Worm (Caenorhabditis elegans) whole organism, L3 larva: ENCODE measurements around the gene par-3.

Source experiments
- R02D3.7 ChIP-seq: fragments of 150-350 bp; optimal IDR thresholded peaks from 2 replicates; lab custom pipeline; 2014; ENCODE audit warnings: missing biosample characterization, missing genetic modification characterization
- ZK546.5 ChIP-seq: sonication (generic microtip); optimal IDR thresholded peaks from 2 replicates; lab custom pipeline; 2017; ENCODE audit warnings: missing biosample characterization, missing genetic modification characterization
- aly-2 ChIP-seq: fragments of 150-350 bp; optimal IDR thresholded peaks from 2 replicates; lab custom pipeline; 2014; ENCODE audit warnings: missing biosample characterization, missing genetic modification characterization
- ama-1 ChIP-seq: fragments of 150-350 bp; optimal IDR thresholded peaks from 2 replicates; lab custom pipeline; 2018
- ceh-16 ChIP-seq: sonication (generic microtip); optimal IDR thresholded peaks from 2 replicates; lab custom pipeline; 2017; ENCODE audit warnings: missing biosample characterization, missing genetic modification characterization
- ceh-28 ChIP-seq: fragments of 150-350 bp; optimal IDR thresholded peaks from 2 replicates; lab custom pipeline; 2014; ENCODE audit warnings: missing biosample characterization, missing genetic modification reagents, missing genetic modification characterization
- ceh-82 ChIP-seq: fragments of 150-350 bp; optimal IDR thresholded peaks from 2 replicates; lab custom pipeline; 2014; ENCODE audit warnings: missing biosample characterization, missing genetic modification characterization
- ceh-9 ChIP-seq: sonication (generic microtip); optimal IDR thresholded peaks from 2 replicates; lab custom pipeline; 2018; ENCODE audit warnings: missing biosample characterization, missing genetic modification characterization
- daf-12 ChIP-seq: fragments of 150-350 bp; optimal IDR thresholded peaks from 2 replicates; lab custom pipeline; 2014; ENCODE audit warnings: missing biosample characterization, missing genetic modification reagents, missing genetic modification characterization
- egl-27 ChIP-seq: sonication (generic microtip); optimal IDR thresholded peaks from 4 replicates; lab custom pipeline; 2017; ENCODE audit warnings: missing biosample characterization, missing genetic modification reagents, missing genetic modification characterization
- egl-5 ChIP-seq: fragments of 150-350 bp; optimal IDR thresholded peaks from 2 replicates; lab custom pipeline; 2017; ENCODE audit warnings: missing biosample characterization, missing genetic modification reagents, missing genetic modification characterization, inconsistent platforms
- elt-2 ChIP-seq: sonication (generic microtip); optimal IDR thresholded peaks from 2 replicates; lab custom pipeline; 2016; ENCODE audit warnings: missing genetic modification reagents, mild to moderate bottlenecking, missing genetic modification characterization, missing compliant biosample characterization
- elt-3 ChIP-seq, 3 experiments: fragments of 150-350 bp in 1 of 3; sonication (generic microtip) in 2 of 3; optimal IDR thresholded peaks; 2 replicates in 2 of 3; 4 replicates in 1 of 3; lab custom pipeline; 2014 to 2017; ENCODE audit warnings: missing biosample characterization in 3 of 3, missing genetic modification characterization in 3 of 3
- eor-1 ChIP-seq, 2 experiments: fragments of 150-350 bp; optimal IDR thresholded peaks; 2 replicates each; lab custom pipeline; 2014 to 2018; ENCODE audit warnings: missing biosample characterization in 2 of 2, missing genetic modification characterization in 2 of 2
- fkh-10 ChIP-seq: sonication (generic microtip); optimal IDR thresholded peaks from 2 replicates; lab custom pipeline; 2017; ENCODE audit warnings: missing biosample characterization, missing genetic modification reagents, missing genetic modification characterization
- fkh-2 ChIP-seq: fragments of 150-350 bp; optimal IDR thresholded peaks from 2 replicates; lab custom pipeline; 2014; ENCODE audit warnings: missing biosample characterization, missing genetic modification reagents, missing genetic modification characterization
- fos-1 ChIP-seq: fragments of 150-350 bp; optimal IDR thresholded peaks from 2 replicates; lab custom pipeline; 2014; ENCODE audit warnings: missing biosample characterization, missing genetic modification characterization
- hmg-11 ChIP-seq: sonication (generic microtip); optimal IDR thresholded peaks from 2 replicates; lab custom pipeline; 2016; ENCODE audit warnings: missing genetic modification characterization, missing compliant biosample characterization
- jun-1 ChIP-seq: fragments of 150-350 bp; optimal IDR thresholded peaks from 2 replicates; lab custom pipeline; 2014; ENCODE audit warnings: missing biosample characterization, missing genetic modification reagents, missing genetic modification characterization
- lin-15B ChIP-seq: fragments of 150-350 bp; optimal IDR thresholded peaks from 2 replicates; lab custom pipeline; 2014; ENCODE audit warnings: missing biosample characterization, missing genetic modification characterization
- lin-39 ChIP-seq: fragments of 150-350 bp; optimal IDR thresholded peaks from 2 replicates; lab custom pipeline; 2018; ENCODE audit warnings: missing biosample characterization, missing genetic modification reagents, missing genetic modification characterization
- lsy-12 ChIP-seq: sonication (generic microtip); optimal IDR thresholded peaks from 2 replicates; lab custom pipeline; 2016; ENCODE audit warnings: mild to moderate bottlenecking, missing genetic modification characterization, missing compliant biosample characterization
- mdl-1 ChIP-seq: fragments of 150-350 bp; optimal IDR thresholded peaks from 2 replicates; lab custom pipeline; 2014; ENCODE audit warnings: missing biosample characterization, missing genetic modification characterization
- mml-1 ChIP-seq: fragments of 150-350 bp; sonication (generic microtip); optimal IDR thresholded peaks from 3 replicates; lab custom pipeline; 2014; ENCODE audit warnings: missing biosample characterization, missing genetic modification characterization
- nfya-1 ChIP-seq: sonication (generic microtip); optimal IDR thresholded peaks from 2 replicates; lab custom pipeline; 2017; ENCODE audit warnings: missing genetic modification characterization, mild to moderate bottlenecking, missing compliant biosample characterization, antibody characterized with exemption, moderate library complexity; ENCODE audit not compliant: insufficient read depth
- nhr-11 ChIP-seq: fragments of 150-350 bp; optimal IDR thresholded peaks from 2 replicates; lab custom pipeline; 2014; ENCODE audit warnings: missing biosample characterization, missing genetic modification characterization
- nhr-23 ChIP-seq: fragments of 150-350 bp; optimal IDR thresholded peaks from 2 replicates; lab custom pipeline; 2014; ENCODE audit warnings: missing biosample characterization, missing genetic modification reagents, missing genetic modification characterization
- nhr-237 ChIP-seq: fragments of 150-350 bp; optimal IDR thresholded peaks from 2 replicates; lab custom pipeline; 2014; ENCODE audit warnings: missing biosample characterization, missing genetic modification characterization
- nhr-25 ChIP-seq: sonication (generic microtip); optimal IDR thresholded peaks from 2 replicates; lab custom pipeline; 2017; ENCODE audit warnings: missing biosample characterization, missing genetic modification characterization
- nhr-28 ChIP-seq: fragments of 150-350 bp; optimal IDR thresholded peaks from 2 replicates; lab custom pipeline; 2014; ENCODE audit warnings: missing biosample characterization, missing genetic modification characterization
- nhr-43 ChIP-seq: sonication (generic microtip); optimal IDR thresholded peaks from 2 replicates; lab custom pipeline; 2016; ENCODE audit warnings: mild to moderate bottlenecking, missing genetic modification characterization, missing compliant biosample characterization; ENCODE audit not compliant: poor library complexity, severe bottlenecking
- nhr-67 ChIP-seq: fragments of 150-350 bp; optimal IDR thresholded peaks from 2 replicates; lab custom pipeline; 2014; ENCODE audit warnings: missing biosample characterization, missing genetic modification characterization
- nhr-76 ChIP-seq: fragments of 150-350 bp; sonication (generic microtip); optimal IDR thresholded peaks from 5 replicates; lab custom pipeline; 2014; ENCODE audit warnings: missing biosample characterization, missing genetic modification characterization
- nhr-77 ChIP-seq: fragments of 150-350 bp; optimal IDR thresholded peaks from 2 replicates; lab custom pipeline; 2014; ENCODE audit warnings: missing biosample characterization, missing genetic modification characterization
- pqm-1 ChIP-seq: fragments of 150-350 bp; optimal IDR thresholded peaks from 2 replicates; lab custom pipeline; 2017; ENCODE audit warnings: missing biosample characterization, missing genetic modification characterization, inconsistent platforms
- sea-2 ChIP-seq: fragments of 150-350 bp; sonication (generic microtip); optimal IDR thresholded peaks from 4 replicates; lab custom pipeline; 2014; ENCODE audit warnings: missing biosample characterization, missing genetic modification reagents, missing genetic modification characterization
- skn-1 ChIP-seq: fragments of 150-350 bp; optimal IDR thresholded peaks from 2 replicates; lab custom pipeline; 2014; ENCODE audit warnings: missing biosample characterization, missing genetic modification characterization
- snpc-4 ChIP-seq: fragments of 150-350 bp; optimal IDR thresholded peaks from 2 replicates; lab custom pipeline; 2014; ENCODE audit warnings: missing biosample characterization, missing genetic modification characterization
- tbx-2 ChIP-seq: sonication (generic microtip); optimal IDR thresholded peaks from 2 replicates; lab custom pipeline; 2016; ENCODE audit warnings: mild to moderate bottlenecking, missing genetic modification characterization, missing compliant biosample characterization
- unc-39 ChIP-seq: sonication (generic microtip); optimal IDR thresholded peaks from 4 replicates; lab custom pipeline; 2017; ENCODE audit warnings: missing biosample characterization, missing genetic modification characterization
- unc-62 ChIP-seq: fragments of 150-350 bp; sonication (generic microtip); optimal IDR thresholded peaks from 4 replicates; lab custom pipeline; 2014; ENCODE audit warnings: missing biosample characterization, missing genetic modification reagents, missing genetic modification characterization
- zag-1 ChIP-seq: fragments of 150-350 bp; optimal IDR thresholded peaks from 2 replicates; lab custom pipeline; 2014; ENCODE audit warnings: missing biosample characterization, missing genetic modification characterization
- ztf-11 ChIP-seq: fragments of 150-350 bp; optimal IDR thresholded peaks from 2 replicates; lab custom pipeline; 2014; ENCODE audit warnings: missing biosample characterization, missing genetic modification characterization
- ztf-4 ChIP-seq: fragments of 150-350 bp; optimal IDR thresholded peaks from 2 replicates; lab custom pipeline; 2014; ENCODE audit warnings: missing biosample characterization, missing genetic modification characterization

par-3 gene

ce11 chrIII:5707546-5707945, 43.5 kb downstream of the par-3 start:
- peak; percentile 19 for TF ChIP-seq ama-1 (lab: Kevin White, UChicago)
- TF ChIP-seq nhr-237: no peak
- TF ChIP-seq nhr-11 (tag; lab: Kevin White, UChicago): no peak
- TF ChIP-seq ztf-4 (tag; lab: Kevin White, UChicago): no peak
- TF ChIP-seq sea-2 (GFP tag; lab: Kevin White, UChicago): no peak
- no peak for TF ChIP-seq fkh-10 (GFP tag; lab: Kevin White, UChicago)

ce11 chrIII:5708024-5708423, 44.0 kb downstream of the par-3 start:
- TF ChIP-seq lin-39: peak; percentile 69
- no peak for TF ChIP-seq nhr-23 (tag; lab: Kevin White, UChicago)
- TF ChIP-seq, all 47 proteins: peak for 1

DNA sequence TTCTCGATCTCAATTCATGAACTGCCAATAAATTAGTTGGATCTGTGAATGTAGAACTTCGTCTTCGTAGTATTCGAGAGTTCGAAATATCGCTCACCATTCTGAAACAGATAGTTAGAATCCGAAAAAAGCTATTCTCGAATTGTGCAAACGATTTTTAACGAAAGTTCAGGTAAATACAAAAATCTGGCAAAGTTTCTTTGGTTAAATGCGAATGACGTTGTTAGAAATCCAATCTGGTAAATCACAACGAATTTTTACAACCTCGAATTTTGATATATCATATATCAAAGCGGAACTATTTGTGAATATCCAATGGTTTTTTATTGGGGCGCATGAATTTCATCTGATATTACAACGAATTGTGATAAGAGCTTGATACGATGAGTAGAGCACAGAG, 45.2 kb downstream of the par-3 start, which contains the start of gene hpo-28:
Gene hpo-28 (minus strand): TSS at position 101 of the 400 bp plus-strand sequence.
- TF ChIP-seq nhr-76 (tag; lab: Kevin White, UChicago) (no peak), elt-2 (tag; lab: Kevin White, UChicago) (peak; percentile 28)

ce11 chrIII:5710045-5710444, 46.0 kb downstream of the par-3 start, which contains the start of gene B0336.12:
TSS of gene B0336.12 (minus strand) at chrIII:5710145.
- TF ChIP-seq lin-15B (tag; lab: Kevin White, UChicago) (no peak), ceh-82 (no peak), nhr-23 (tag; lab: Kevin White, UChicago) (no peak), lin-39 (no peak), nhr-237 (no peak)

DNA sequence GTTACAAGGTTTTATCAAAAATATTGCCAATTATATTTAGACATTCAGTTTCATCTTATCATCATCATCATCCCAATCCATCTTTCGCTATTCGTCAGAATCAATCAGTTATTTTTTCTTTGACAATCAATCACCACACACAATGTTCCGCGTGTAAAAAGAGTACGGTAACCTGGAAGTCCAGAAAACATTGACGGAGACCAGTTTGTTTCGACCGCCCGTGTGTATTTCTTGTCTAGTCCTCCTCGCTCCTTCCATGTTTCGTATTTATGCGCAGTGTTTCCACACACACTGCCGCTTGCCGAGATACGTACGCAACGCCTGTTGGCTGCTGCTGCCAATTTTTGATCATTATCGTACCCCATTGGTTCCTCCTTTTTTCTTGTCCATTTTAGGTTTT, 46.6 kb downstream of the par-3 start:
- TF ChIP-seq elt-3 (tag; optimal IDR thresholded peaks at IDR 0.05; lab: Kevin White, UChicago) (no peak), mml-1 (tag; lab: Kevin White, UChicago) (no peak), aly-2 (tag; lab: Kevin White, UChicago) (no peak), skn-1 (tag; lab: Kevin White, UChicago) (peak; percentile 18), fkh-10 (GFP tag; lab: Kevin White, UChicago) (no peak), jun-1 (no peak), zag-1 (tag; lab: Kevin White, UChicago) (no peak), ZK546.5 (tag; lab: Kevin White, UChicago) (no peak), nhr-76 (tag; lab: Kevin White, UChicago) (no peak), eor-1 (tag; optimal IDR thresholded peaks at IDR 0.05; lab: Kevin White, UChicago) (no peak), ama-1 (lab: Kevin White, UChicago) (peak; percentile 45), nhr-77 (tag; lab: Kevin White, UChicago) (no peak), ceh-28 (peak; percentile 28), nhr-28 (no peak), unc-39 (tag; lab: Kevin White, UChicago) (no peak), egl-27 (tag; lab: Kevin White, UChicago) (no peak), sea-2 (GFP tag; lab: Kevin White, UChicago) (no peak), mdl-1 (tag; lab: Kevin White, UChicago) (no peak), R02D3.7 (tag; lab: Kevin White, UChicago) (no peak), ceh-16 (tag; lab: Kevin White, UChicago) (no peak), lin-15B (tag; lab: Kevin White, UChicago) (peak; percentile 55), elt-2 (tag; lab: Kevin White, UChicago) (peak; percentile 58), nhr-237 (no peak), ztf-11 (tag; lab: Kevin White, UChicago) (no peak), ztf-4 (tag; lab: Kevin White, UChicago) (no peak), fkh-2 (tag; lab: Kevin White, UChicago) (no peak), hmg-11 (tag; lab: Kevin White, UChicago) (peak; percentile 5), nhr-23 (tag; lab: Kevin White, UChicago) (peak; percentile 86), fos-1 (tag; lab: Kevin White, UChicago) (no peak), egl-5 (tag; lab: Kevin White, UChicago) (no peak), lin-39 (peak; percentile 40), pqm-1 (tag; lab: Kevin White, UChicago) (peak; percentile 49), nhr-67 (no peak), nhr-25 (tag; lab: Kevin White, UChicago) (peak; percentile 66), nhr-43 (tag; lab: Kevin White, UChicago) (peak; percentile 81), nhr-11 (tag; lab: Kevin White, UChicago) (no peak), snpc-4 (tag; lab: Kevin White, UChicago) (no peak), ceh-82 (no peak), tbx-2 (no peak), lsy-12 (tag; lab: Kevin White, UChicago) (peak; percentile 63), ceh-9 (no peak), daf-12 (tag; lab: Kevin White, UChicago) (no peak), nfya-1 (tag; lab: Kevin White, UChicago) (peak; percentile 95), unc-62 (GFP tag; lab: Kevin White, UChicago) (peak; percentile 40)
